Worm (Caenorhabditis elegans) whole organism, dauer: ENCODE data around the gene mrps-5.

Experiments
- unc-62 ChIP-seq: sonication (generic microtip); optimal IDR thresholded peaks from 2 replicates; lab custom pipeline; 2017; ENCODE audit warnings: missing biosample characterization, missing genetic modification reagents, missing genetic modification characterization

mrps-5 gene

DNA sequence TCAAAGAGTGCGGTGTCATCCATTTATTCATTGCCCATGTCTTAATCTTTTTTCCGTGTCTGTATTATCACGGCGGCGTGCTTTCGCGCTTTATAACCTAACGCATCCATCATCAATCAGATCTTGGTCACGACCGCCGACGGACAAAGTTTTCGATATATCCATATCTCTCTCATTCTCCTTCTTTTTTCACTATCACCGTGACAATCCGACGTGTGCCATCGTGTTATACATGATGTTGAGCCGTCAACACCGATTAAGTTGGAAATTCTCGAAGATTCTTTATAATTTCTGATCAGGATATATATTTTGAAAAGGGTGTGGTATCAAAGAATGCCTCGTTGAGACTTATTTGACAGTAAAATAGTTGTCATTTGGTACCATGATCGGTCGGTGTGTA lies 6.4 kb upstream of the mrps-5 start:
- no peak for TF ChIP-seq unc-62 (GFP tag; lab: Kevin White, UChicago)

DNA sequence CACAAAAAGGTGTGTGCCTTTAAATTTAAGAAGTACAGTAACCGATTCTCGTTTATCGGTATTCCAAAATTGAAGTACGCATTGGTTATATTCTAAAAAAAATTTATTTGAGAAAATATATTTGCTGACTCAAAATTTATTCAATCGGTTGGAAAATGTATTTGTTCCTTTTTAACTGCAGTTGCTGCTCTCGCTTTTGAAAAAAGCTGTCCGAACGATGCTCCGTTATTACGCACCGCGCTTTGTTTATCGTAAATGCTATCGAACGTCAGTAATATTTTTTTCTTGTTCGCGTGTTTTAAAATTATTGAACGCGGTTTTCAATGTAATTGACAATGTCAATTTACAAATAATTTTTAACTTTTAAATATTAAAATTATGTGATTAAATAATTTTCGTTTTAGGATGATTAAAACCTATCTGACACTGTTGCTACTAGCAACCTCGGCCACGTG lies 2.9 kb upstream of the mrps-5 start, which contains the start of gene sel-1:
Gene sel-1 (plus strand): TSS at position 405 of the 455 bp plus-strand sequence.
- TF ChIP-seq unc-62 (GFP tag; lab: Kevin White, UChicago) = no peak

DNA sequence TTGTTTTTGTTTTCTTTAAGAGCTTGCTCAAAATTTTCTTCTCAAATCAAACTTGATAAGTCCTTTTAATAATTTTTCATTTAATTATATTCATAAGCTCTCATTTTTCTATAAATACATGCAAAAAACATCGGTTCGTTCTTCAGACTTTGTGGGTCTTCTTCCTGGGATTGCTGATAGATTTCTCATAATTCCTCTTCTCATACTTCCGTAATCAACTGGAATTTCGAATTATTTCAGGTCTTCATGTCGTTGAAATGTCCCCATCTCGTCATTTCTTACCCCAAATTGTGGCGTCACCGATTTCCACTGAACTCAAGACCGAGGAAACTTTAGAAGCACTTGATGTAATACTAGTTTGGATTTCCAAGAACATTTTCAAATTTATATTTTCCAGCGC lies 1.6 kb downstream of the mrps-5 start:
- TF ChIP-seq unc-62 (GFP tag; lab: Kevin White, UChicago) = no peak

- no peak for TF ChIP-seq unc-62 (GFP tag; lab: Kevin White, UChicago)
These were observed 4.0 kb downstream of the mrps-5 start for ce11 chrV:12567312-12567711.

DNA sequence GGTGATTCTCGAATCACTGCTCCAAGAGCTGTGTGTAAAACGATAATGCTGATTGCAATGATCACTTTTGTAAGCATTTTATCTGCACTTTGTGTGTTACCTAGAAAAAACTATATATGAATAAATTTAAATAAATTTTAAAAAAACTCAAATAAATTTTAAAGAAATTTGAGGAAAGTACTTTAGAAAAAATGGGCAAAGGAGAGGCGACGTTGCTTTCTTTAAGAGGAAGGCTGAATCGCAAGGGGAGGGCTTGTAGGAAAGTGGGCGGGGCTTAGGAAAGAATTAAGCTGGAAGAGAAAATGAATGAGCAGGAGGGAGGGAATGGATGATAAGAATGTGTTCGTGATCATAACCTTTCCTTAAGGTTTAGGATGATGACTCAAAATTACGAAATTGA lies 4.6 kb downstream of the mrps-5 start, which contains the start of gene E02A10.4:
Gene E02A10.4 (minus strand): TSS at position 101 of the 400 bp plus-strand sequence.
- TF ChIP-seq unc-62 (GFP tag; lab: Kevin White, UChicago) = no peak

ce11 chrV:12570271-12570670 lies 7.0 kb downstream of the mrps-5 start:
- TF ChIP-seq unc-62 (GFP tag; lab: Kevin White, UChicago) = no peak

DNA sequence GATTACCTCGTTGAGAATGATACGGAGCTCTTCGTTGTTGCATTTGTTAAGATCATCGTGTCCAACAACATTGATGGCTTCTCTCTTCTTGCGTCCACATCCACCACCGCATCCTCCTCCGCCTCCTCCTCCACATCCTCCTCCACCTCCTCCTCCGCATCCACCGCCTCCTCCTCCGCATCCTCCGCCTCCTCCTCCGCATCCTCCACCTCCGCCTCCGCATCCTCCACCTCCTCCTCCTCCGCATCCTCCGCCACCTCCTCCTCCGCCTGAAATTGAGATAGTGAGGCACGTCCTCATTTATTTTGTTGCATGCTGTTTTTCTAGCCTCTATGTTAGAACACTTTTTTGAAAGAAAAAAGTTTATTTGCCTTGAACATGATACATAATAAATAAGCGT lies 12.6 kb downstream of the mrps-5 start:
- TF ChIP-seq unc-62 (GFP tag; lab: Kevin White, UChicago) = no peak

DNA sequence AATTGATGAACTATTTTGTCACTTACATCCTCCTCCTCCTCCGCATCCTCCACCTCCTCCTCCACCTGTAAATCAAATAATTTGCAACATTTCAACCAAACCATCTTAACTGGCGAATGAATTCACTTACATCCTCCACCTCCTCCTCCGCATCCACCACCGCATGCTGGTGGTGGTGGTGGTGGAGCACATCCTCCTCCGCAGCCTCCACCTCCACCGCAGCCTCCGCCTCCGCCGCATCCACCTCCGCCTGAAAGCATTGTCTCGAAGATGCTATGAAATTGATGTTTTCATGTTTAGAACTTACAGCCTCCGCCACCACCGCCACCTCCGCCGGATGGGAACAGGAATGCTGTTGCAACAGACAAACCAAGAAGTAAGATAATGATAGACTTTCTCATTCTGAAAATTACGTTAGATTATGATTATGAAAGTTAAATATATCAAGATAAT lies 13.2 kb downstream of the mrps-5 start, which contains the start of gene grl-23:
Gene grl-23 (minus strand): TSS at position 403 of the 453 bp plus-strand sequence.
- TF ChIP-seq unc-62 (GFP tag; lab: Kevin White, UChicago) = no peak

DNA sequence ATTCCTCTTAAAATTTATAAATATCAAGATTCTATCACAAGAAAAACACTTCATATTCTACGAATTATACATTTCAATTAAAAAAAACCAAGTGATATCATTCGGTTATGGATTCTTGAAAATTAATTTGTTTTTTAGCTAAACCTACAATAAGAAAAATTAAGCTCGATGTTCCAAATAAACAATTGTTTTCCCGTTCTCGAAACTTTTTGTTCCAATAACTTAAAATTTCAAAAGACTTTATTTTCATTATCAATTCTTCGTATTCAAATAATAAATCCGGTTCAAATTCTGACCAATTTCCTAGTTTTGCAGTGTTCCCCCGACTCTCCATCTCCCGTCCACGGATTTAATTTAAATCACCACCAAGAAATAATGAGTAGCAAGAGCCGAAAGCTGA lies 16.0 kb downstream of the mrps-5 start, which contains the start of gene E02A10.3:
Gene E02A10.3 (plus strand): TSS at position 301 of the 400 bp plus-strand sequence.
- TF ChIP-seq unc-62 (GFP tag; lab: Kevin White, UChicago) = no peak

DNA sequence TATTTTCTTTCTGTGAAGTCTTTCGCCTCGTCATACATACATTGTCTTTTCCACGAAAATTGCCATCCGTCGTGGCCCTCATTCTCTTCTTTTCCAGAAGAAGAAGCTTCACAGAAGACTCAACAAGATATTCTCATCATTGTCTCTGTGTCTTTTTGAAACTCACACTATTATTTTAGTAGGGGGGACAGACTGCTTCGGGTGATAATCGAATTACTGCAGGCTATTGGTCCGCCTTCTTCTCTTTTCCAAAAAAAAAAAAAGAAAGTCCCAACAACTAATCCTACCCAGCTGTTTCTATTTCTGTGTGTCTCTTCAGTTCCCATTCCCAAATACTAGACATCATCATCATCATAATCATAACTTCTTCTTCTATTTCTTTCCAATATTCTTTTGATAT lies 20.1 kb downstream of the mrps-5 start:
- no peak for TF ChIP-seq unc-62 (GFP tag; lab: Kevin White, UChicago)

DNA sequence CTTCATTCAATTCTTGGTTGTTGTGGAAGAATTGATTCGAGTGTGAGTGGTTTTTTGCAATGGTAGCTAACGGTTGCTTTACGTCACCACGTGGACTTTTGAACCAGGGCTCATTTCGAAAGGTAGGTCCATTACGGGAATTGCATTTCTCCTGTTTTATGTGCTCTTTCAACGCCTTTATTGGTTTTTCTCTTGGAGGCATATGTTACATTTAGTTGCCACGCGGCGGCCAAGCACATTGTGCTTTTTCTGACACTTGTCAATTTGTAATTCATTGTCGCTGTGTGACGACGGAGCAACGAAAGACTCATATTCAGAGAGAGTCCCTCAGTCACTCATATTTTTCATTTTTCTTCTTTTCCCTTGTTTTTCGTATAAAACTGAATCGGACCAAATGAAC lies 21.5 kb downstream of the mrps-5 start:
- no peak for TF ChIP-seq unc-62 (GFP tag; lab: Kevin White, UChicago)

DNA sequence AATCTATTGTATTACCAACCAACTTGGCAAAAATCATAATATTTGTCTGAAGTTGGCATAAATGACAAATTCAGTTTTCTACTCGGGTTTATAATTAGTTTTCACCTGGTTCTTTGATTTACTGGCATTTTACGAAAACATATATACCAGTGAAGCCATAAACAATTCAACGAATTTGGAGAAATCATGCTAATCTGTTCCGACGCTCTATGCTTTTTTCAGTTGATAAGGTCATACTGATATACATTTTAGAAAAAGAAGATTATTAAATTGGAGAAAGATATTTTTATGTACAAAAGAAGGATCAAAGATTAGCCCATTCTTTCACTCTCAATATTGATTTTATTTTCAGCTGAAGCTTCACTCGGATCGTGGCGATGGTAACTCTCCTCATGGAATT lies 23.5 kb downstream of the mrps-5 start:
- no peak for TF ChIP-seq unc-62 (GFP tag; lab: Kevin White, UChicago)

DNA sequence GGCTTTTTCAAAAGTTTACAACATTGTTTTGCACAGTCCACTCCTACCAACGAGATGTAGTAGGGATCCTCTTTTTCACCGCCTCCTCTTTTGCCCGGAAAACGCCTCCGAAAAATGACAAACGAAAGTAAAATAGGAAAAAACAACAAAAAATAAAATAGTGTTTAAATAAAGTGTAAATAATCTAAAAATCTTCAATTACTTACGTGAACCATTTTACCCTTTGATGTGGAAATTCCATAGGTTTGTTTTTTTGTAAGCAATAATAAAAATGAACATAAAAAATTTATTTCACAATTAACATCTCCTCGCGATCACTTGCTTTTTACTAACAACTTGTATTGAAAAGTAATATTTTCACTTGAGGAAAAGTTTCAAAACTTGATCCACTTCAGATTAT lies 24.7 kb downstream of the mrps-5 start, which contains the start of gene C14C10.1:
Gene C14C10.1 (plus strand): TSS at position 301 of the 400 bp plus-strand sequence.
- no peak for TF ChIP-seq unc-62 (GFP tag; lab: Kevin White, UChicago)

DNA sequence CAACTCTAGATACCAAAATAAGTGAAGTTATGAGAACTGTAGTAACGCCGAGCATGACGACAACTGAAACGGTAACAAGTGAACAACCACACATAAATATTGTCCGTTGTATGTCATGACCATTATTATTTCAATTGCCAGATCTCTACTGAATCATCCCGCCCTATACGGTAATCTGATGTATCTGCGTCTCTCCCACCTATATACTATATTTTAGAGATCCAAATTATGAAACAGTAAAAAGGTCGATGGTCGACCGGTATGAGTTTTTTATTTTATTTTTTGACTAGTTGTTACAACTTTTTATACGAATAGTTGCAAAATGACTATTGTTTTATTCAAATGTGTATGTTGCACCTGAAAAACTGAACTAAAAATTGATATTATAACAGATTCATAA lies 27.3 kb downstream of the mrps-5 start, which contains the start of gene ttr-43:
Gene ttr-43 (minus strand): TSS at position 101 of the 400 bp plus-strand sequence.
- TF ChIP-seq unc-62 (GFP tag; lab: Kevin White, UChicago) = no peak

- TF ChIP-seq unc-62 (GFP tag; lab: Kevin White, UChicago) = no peak
These were observed 29.1 kb downstream of the mrps-5 start, which contains the start of gene C14C10.2 for ce11 chrV:12592379-12592778. C14C10.2 (minus strand) TSS chrV:12592479.

- TF ChIP-seq unc-62 (GFP tag; lab: Kevin White, UChicago) = no peak
These were observed 32.9 kb downstream of the mrps-5 start, which contains the start of gene mma-1 for ce11 chrV:12596196-12596595. mma-1 (minus strand) TSS chrV:12596296.

- TF ChIP-seq unc-62 (GFP tag; lab: Kevin White, UChicago) = no peak
These were observed 33.5 kb downstream of the mrps-5 start for ce11 chrV:12596795-12597194.
